1 fruit fly cellular context compared by ENCODE assay signal in the genomic region with DNA sequence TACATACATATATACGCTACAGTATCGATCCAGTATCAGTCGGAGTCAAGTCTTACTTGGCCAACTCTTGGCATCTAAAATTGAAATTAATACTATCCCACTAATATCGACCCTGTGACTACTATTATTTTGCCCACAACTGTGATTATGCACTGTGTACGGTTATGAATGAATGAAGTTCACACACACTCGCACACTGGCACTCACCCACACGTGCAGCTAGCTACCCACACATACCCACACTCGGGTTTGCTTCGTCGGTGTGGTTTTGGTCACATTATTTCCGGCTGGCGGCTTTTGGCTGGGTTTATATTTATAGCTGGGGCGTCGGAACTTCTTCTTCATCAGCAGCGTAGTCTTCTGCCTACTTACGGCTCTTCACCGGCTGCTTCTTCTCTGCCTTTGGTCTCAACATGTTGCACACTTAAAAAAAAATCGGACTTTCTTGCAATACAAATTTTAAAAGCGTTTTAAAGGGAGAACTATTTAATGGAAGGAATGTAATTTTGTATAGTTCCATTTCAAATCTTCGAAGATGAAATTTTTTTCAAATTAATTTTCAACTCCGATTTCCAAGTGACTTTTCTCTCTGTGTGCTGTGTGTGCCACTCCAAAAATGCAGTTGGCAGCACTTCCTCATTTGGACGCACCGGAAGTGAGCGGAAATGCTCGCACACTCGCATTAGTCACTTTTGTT.
TF ChIP-seq lines count a peak whose summit lies in the region.

No protein-coding gene starts in this region.

TF ChIP-seq in whole organism, embryonic, 481 proteins besides CTCF, POLR2A, EP300 and RAD21 (continued from another document and continues in another):
- TF ChIP-seq Oaz (GFP tag; IDR thresholded peaks at IDR 0.05; lab: Robert Waterston, UW) (peak; percentile 74), crc (GFP tag; optimal IDR thresholded peaks at IDR 0.05; lab: Kevin White, UChicago) (peak; percentile 92), CG7271 (tag; optimal IDR thresholded peaks at IDR 0.05; lab: Kevin White, UChicago) (peak; percentile 89), pb (GFP tag; optimal IDR thresholded peaks at IDR 0.05; lab: Kevin White, UChicago) (peak; percentile 87), CG7963 (GFP tag; IDR thresholded peaks at IDR 0.05; lab: Robert Waterston, UW; ENCODE audit: partially characterized antibody) (no peak), Chrac-16 (GFP tag; optimal IDR thresholded peaks at IDR 0.05; lab: Kevin White, UChicago) (peak; percentile 91), fd102C (GFP tag; optimal IDR thresholded peaks at IDR 0.05; lab: Kevin White, UChicago) (peak; percentile 90), CG34422 (GFP tag; IDR thresholded peaks at IDR 0.05; lab: Robert Waterston, UW) (peak; percentile 91), HLH4C (GFP tag; IDR thresholded peaks at IDR 0.05; lab: Robert Waterston, UW; ENCODE audit: partially characterized antibody) (no peak), NfI (GFP tag; optimal IDR thresholded peaks at IDR 0.05; lab: Kevin White, UChicago) (peak; percentile 84), scrt (GFP tag; optimal IDR thresholded peaks at IDR 0.05; lab: Kevin White, UChicago) (peak; percentile 72), br (optimal IDR thresholded peaks at IDR 0.05; lab: Kevin White, UChicago) (no peak), ase (GFP tag; IDR thresholded peaks at IDR 0.05; lab: Robert Waterston, UW) (peak; percentile 87), phol (tag; optimal IDR thresholded peaks at IDR 0.05; lab: Kevin White, UChicago) (peak; percentile 94), CG13775 (GFP tag; optimal IDR thresholded peaks at IDR 0.05; lab: Kevin White, UChicago) (peak; percentile 89), CG4424 (GFP tag; optimal IDR thresholded peaks at IDR 0.05; lab: Kevin White, UChicago) (peak; percentile 93), mld (GFP tag; IDR thresholded peaks at IDR 0.05; lab: Robert Waterston, UW; ENCODE audit: partially characterized antibody) (no peak), CG10366 (GFP tag; IDR thresholded peaks at IDR 0.05; lab: Robert Waterston, UW) (peak; percentile 91), NK7.1 (GFP tag; optimal IDR thresholded peaks at IDR 0.05; lab: Kevin White, UChicago) (peak; percentile 76), zfh2 (GFP tag; optimal IDR thresholded peaks at IDR 0.05; lab: Kevin White, UChicago) (no peak), CG17186 (GFP tag; optimal IDR thresholded peaks at IDR 0.05; lab: Kevin White, UChicago) (peak; percentile 70), CG11696 (GFP tag; IDR thresholded peaks at IDR 0.05; lab: Robert Waterston, UW) (peak; percentile 58; the same call in 1 of the 2 replicates), CG32532 (GFP tag; IDR thresholded peaks at IDR 0.05; lab: Robert Waterston, UW) (peak; percentile 78), CG12744 (GFP tag; optimal IDR thresholded peaks at IDR 0.05; lab: Kevin White, UChicago) (peak; percentile 76), kah (GFP tag; optimal IDR thresholded peaks at IDR 0.05; lab: Kevin White, UChicago) (peak; percentile 80), CG15514 (GFP tag; optimal IDR thresholded peaks at IDR 0.05; lab: Kevin White, UChicago) (peak; percentile 38), CG3838 (GFP tag; optimal IDR thresholded peaks at IDR 0.05; lab: Kevin White, UChicago) (peak; percentile 68), CG12942 (GFP tag; optimal IDR thresholded peaks at IDR 0.05; lab: Kevin White, UChicago) (peak; percentile 91), CG5245 (GFP tag; optimal IDR thresholded peaks at IDR 0.05; lab: Kevin White, UChicago) (peak; percentile 89), nmo (GFP tag; optimal IDR thresholded peaks at IDR 0.05; lab: Kevin White, UChicago) (peak; percentile 96), ewg (GFP tag; optimal IDR thresholded peaks at IDR 0.05; lab: Kevin White, UChicago) (peak; percentile 89), CG15269 (tag; optimal IDR thresholded peaks at IDR 0.05; lab: Kevin White, UChicago) (peak; percentile 85), mirr (GFP tag; optimal IDR thresholded peaks at IDR 0.05; lab: Kevin White, UChicago) (no peak), luna (GFP tag; optimal IDR thresholded peaks at IDR 0.05; lab: Kevin White, UChicago) (no peak), her (GFP tag; optimal IDR thresholded peaks at IDR 0.05; lab: Kevin White, UChicago) (peak; percentile 89), gcm2 (GFP tag; optimal IDR thresholded peaks at IDR 0.05; lab: Kevin White, UChicago) (peak; percentile 76), gro (GFP tag; optimal IDR thresholded peaks at IDR 0.05; lab: Kevin White, UChicago) (peak; percentile 24), CG9797 (GFP tag; optimal IDR thresholded peaks at IDR 0.05; lab: Kevin White, UChicago) (peak; percentile 40), odd (GFP tag; optimal IDR thresholded peaks at IDR 0.05; lab: Kevin White, UChicago) (peak; percentile 82), btn (GFP tag; optimal IDR thresholded peaks at IDR 0.05; lab: Kevin White, UChicago) (peak; percentile 91), jumu (GFP tag; optimal IDR thresholded peaks at IDR 0.05; lab: Kevin White, UChicago) (peak; percentile 93), CG4328 (GFP tag; optimal IDR thresholded peaks at IDR 0.05; lab: Kevin White, UChicago) (peak; percentile 81), CG11560 (tag; IDR thresholded peaks at IDR 0.05; lab: Robert Waterston, UW) (peak; percentile 58; the same call in 2 of the 3 replicates), CG4360 (GFP tag; IDR thresholded peaks at IDR 0.05; lab: Robert Waterston, UW) (peak; percentile 71), CG13296 (GFP tag; optimal IDR thresholded peaks at IDR 0.05; lab: Kevin White, UChicago) (peak; percentile 42), sisA (GFP tag; IDR thresholded peaks at IDR 0.05; lab: Robert Waterston, UW) (peak; percentile 93), knrl (GFP tag; IDR thresholded peaks at IDR 0.05; lab: Robert Waterston, UW; ENCODE audit: partially characterized antibody) (no peak; the same call in 2 of the 3 replicates), CG10209 (GFP tag; optimal IDR thresholded peaks at IDR 0.05; lab: Kevin White, UChicago) (peak; percentile 93), slbo (GFP tag; IDR thresholded peaks at IDR 0.05; lab: Robert Waterston, UW) (peak; percentile 80), ab (GFP tag; optimal IDR thresholded peaks at IDR 0.05; lab: Kevin White, UChicago) (peak; percentile 70), Dad (GFP tag; optimal IDR thresholded peaks at IDR 0.05; lab: Kevin White, UChicago) (peak; percentile 84), CG17612 (GFP tag; IDR thresholded peaks at IDR 0.05; lab: Robert Waterston, UW) (peak; percentile 59), CG3163 (GFP tag; optimal IDR thresholded peaks at IDR 0.05; lab: Kevin White, UChicago) (peak; percentile 77), otp (GFP tag; IDR thresholded peaks at IDR 0.05; lab: Robert Waterston, UW) (peak; percentile 95), z (GFP tag; IDR thresholded peaks at IDR 0.05; lab: Robert Waterston, UW) (0 out of 3 replicates have a peak, but pooled peaks have one; percentile 7), Deaf1 (tag; optimal IDR thresholded peaks at IDR 0.05; lab: Kevin White, UChicago) (peak; percentile 61), sc (optimal IDR thresholded peaks at IDR 0.05; lab: Kevin White, UChicago) (no peak), sc (GFP tag; optimal IDR thresholded peaks at IDR 0.05; lab: Kevin White, UChicago) (peak; percentile 87), CG8478 (optimal IDR thresholded peaks at IDR 0.05; lab: Kevin White, UChicago) (no peak), cas (GFP tag; IDR thresholded peaks at IDR 0.05; lab: Robert Waterston, UW) (no peak), CG8944 (GFP tag; optimal IDR thresholded peaks at IDR 0.05; lab: Kevin White, UChicago) (peak; percentile 91), CG7987 (GFP tag; optimal IDR thresholded peaks at IDR 0.05; lab: Kevin White, UChicago) (peak; percentile 40), BEAF-32 (GFP tag; optimal IDR thresholded peaks at IDR 0.05; lab: Kevin White, UChicago) (no peak), repo (GFP tag; optimal IDR thresholded peaks at IDR 0.05; lab: Kevin White, UChicago) (peak; percentile 92), zen (tag; optimal IDR thresholded peaks at IDR 0.05; lab: Kevin White, UChicago) (peak; percentile 92), Max (GFP tag; optimal IDR thresholded peaks at IDR 0.05; lab: Kevin White, UChicago) (peak; percentile 76), emc (GFP tag; optimal IDR thresholded peaks at IDR 0.05; lab: Kevin White, UChicago) (peak; percentile 60), CG31365 (tag; optimal IDR thresholded peaks at IDR 0.05; lab: Kevin White, UChicago) (peak; percentile 54), oc (tag; optimal IDR thresholded peaks at IDR 0.05; lab: Kevin White, UChicago) (peak; percentile 91), E2f2 (GFP tag; IDR thresholded peaks at IDR 0.05; lab: Robert Waterston, UW) (peak; percentile 72), Lhr (GFP tag; optimal IDR thresholded peaks at IDR 0.05; lab: Kevin White, UChicago) (peak; percentile 88), bbx (GFP tag; IDR thresholded peaks at IDR 0.05; lab: Robert Waterston, UW; ENCODE audit: partially characterized antibody) (no peak), CG13123 (GFP tag; optimal IDR thresholded peaks at IDR 0.05; lab: Kevin White, UChicago) (peak; percentile 92), vvl (GFP tag; IDR thresholded peaks at IDR 0.05; lab: Robert Waterston, UW) (peak; percentile 93), bigmax (GFP tag; optimal IDR thresholded peaks at IDR 0.05; lab: Kevin White, UChicago) (no peak), CG3847 (GFP tag; IDR thresholded peaks at IDR 0.05; lab: Robert Waterston, UW) (peak; percentile 77), CG15696 (tag; optimal IDR thresholded peaks at IDR 0.05; lab: Kevin White, UChicago) (peak; percentile 93), Lpt (GFP tag; optimal IDR thresholded peaks at IDR 0.05; lab: Kevin White, UChicago) (no peak), nerfin-2 (GFP tag; IDR thresholded peaks at IDR 0.05; lab: Robert Waterston, UW; ENCODE audit: partially characterized antibody) (no peak), unc-4 (GFP tag; IDR thresholded peaks at IDR 0.05; lab: Robert Waterston, UW; ENCODE audit: partially characterized antibody) (no peak), sim (GFP tag; IDR thresholded peaks at IDR 0.05; lab: Robert Waterston, UW) (peak; percentile 90), CG4820 (GFP tag; optimal IDR thresholded peaks at IDR 0.05; lab: Kevin White, UChicago) (peak; percentile 93), CG31441 (GFP tag; IDR thresholded peaks at IDR 0.05; lab: Robert Waterston, UW) (peak; percentile 90), CG7786 (GFP tag; optimal IDR thresholded peaks at IDR 0.05; lab: Kevin White, UChicago) (peak; percentile 92), MESR4 (GFP tag; optimal IDR thresholded peaks at IDR 0.05; lab: Kevin White, UChicago) (peak; percentile 6), CG17328 (GFP tag; IDR thresholded peaks at IDR 0.05; lab: Robert Waterston, UW) (peak; percentile 96), CG7357 (GFP tag; IDR thresholded peaks at IDR 0.05; lab: Robert Waterston, UW) (peak; percentile 75), YL-1 (GFP tag; optimal IDR thresholded peaks at IDR 0.05; lab: Kevin White, UChicago) (peak; percentile 69), CG43689 (GFP tag; IDR thresholded peaks at IDR 0.05; lab: Robert Waterston, UW) (peak; percentile 79), vnd (GFP tag; IDR thresholded peaks at IDR 0.05; lab: Robert Waterston, UW; ENCODE audit: partially characterized antibody) (no peak), cg (GFP tag; optimal IDR thresholded peaks at IDR 0.05; lab: Kevin White, UChicago) (peak; percentile 65), unpg (GFP tag; optimal IDR thresholded peaks at IDR 0.05; lab: Kevin White, UChicago) (peak; percentile 94), cato (GFP tag; optimal IDR thresholded peaks at IDR 0.05; lab: Kevin White, UChicago; ENCODE audit: borderline replicate concordance) (peak; percentile 90), Antp (GFP tag; optimal IDR thresholded peaks at IDR 0.05; lab: Kevin White, UChicago) (peak; percentile 93), so (GFP tag; IDR thresholded peaks at IDR 0.05; lab: Robert Waterston, UW) (peak; percentile 89), Mes4 (GFP tag; optimal IDR thresholded peaks at IDR 0.05; lab: Kevin White, UChicago) (peak; percentile 93), rib (GFP tag; IDR thresholded peaks at IDR 0.05; lab: Robert Waterston, UW) (no peak), CG33557 (GFP tag; optimal IDR thresholded peaks at IDR 0.05; lab: Kevin White, UChicago) (peak; percentile 94), CG14860 (GFP tag; IDR thresholded peaks at IDR 0.05; lab: Robert Waterston, UW; ENCODE audit: partially characterized antibody) (no peak), CG6813 (GFP tag; optimal IDR thresholded peaks at IDR 0.05; lab: Kevin White, UChicago) (peak; percentile 89), Asciz (GFP tag; optimal IDR thresholded peaks at IDR 0.05; lab: Kevin White, UChicago) (peak; percentile 92), CoRest (tag; optimal IDR thresholded peaks at IDR 0.05; lab: Kevin White, UChicago) (peak; percentile 93), ro (GFP tag; IDR thresholded peaks at IDR 0.05; lab: Robert Waterston, UW) (peak; percentile 83), Dip2 (GFP tag; IDR thresholded peaks at IDR 0.05; lab: Robert Waterston, UW) (0 out of 2 replicates have a peak, but pooled peaks have one; percentile 12), Nf-YC (tag; optimal IDR thresholded peaks at IDR 0.05; lab: Kevin White, UChicago) (peak; percentile 26), Lim3 (GFP tag; IDR thresholded peaks at IDR 0.05; lab: Robert Waterston, UW) (peak; percentile 82), Atf-2 (GFP tag; optimal IDR thresholded peaks at IDR 0.05; lab: Kevin White, UChicago) (peak; percentile 89), Hr78 (GFP tag; optimal IDR thresholded peaks at IDR 0.05; lab: Kevin White, UChicago) (no peak), corto (GFP tag; optimal IDR thresholded peaks at IDR 0.05; lab: Kevin White, UChicago) (peak; percentile 3), Trl (optimal IDR thresholded peaks at IDR 0.05; lab: Kevin White, UChicago) (no peak), Trl (GFP tag; optimal IDR thresholded peaks at IDR 0.05; lab: Kevin White, UChicago) (peak; percentile 94), tna (GFP tag; IDR thresholded peaks at IDR 0.05; lab: Robert Waterston, UW; ENCODE audit: partially characterized antibody) (no peak), HmgZ (tag; optimal IDR thresholded peaks at IDR 0.05; lab: Kevin White, UChicago) (peak; percentile 77), en (GFP tag; optimal IDR thresholded peaks at IDR 0.05; lab: Kevin White, UChicago) (peak; percentile 88), grn (GFP tag; optimal IDR thresholded peaks at IDR 0.05; lab: Kevin White, UChicago) (peak; percentile 56), CG1647 (GFP tag; optimal IDR thresholded peaks at IDR 0.05; lab: Kevin White, UChicago) (peak; percentile 74), ash1 (GFP tag; optimal IDR thresholded peaks at IDR 0.05; lab: Kevin White, UChicago) (no peak), Gsc (GFP tag; IDR thresholded peaks at IDR 0.05; lab: Robert Waterston, UW) (peak; percentile 81), CG10462 (GFP tag; optimal IDR thresholded peaks at IDR 0.05; lab: Kevin White, UChicago) (peak; percentile 87), Ssrp (tag; optimal IDR thresholded peaks at IDR 0.05; lab: Kevin White, UChicago) (peak; percentile 95), CG13424 (tag; optimal IDR thresholded peaks at IDR 0.05; lab: Kevin White, UChicago) (peak; percentile 93), danr (GFP tag; IDR thresholded peaks at IDR 0.05; lab: Robert Waterston, UW) (peak; percentile 82)
